Worm (Caenorhabditis elegans) whole organism, L3 larva: Measurements from ENCODE around the gene srbc-29.

Experiments
- ama-1 ChIP-seq: fragments of 150-350 bp; optimal IDR thresholded peaks from 2 replicates; lab custom pipeline; 2018
- ceh-82 ChIP-seq: fragments of 150-350 bp; optimal IDR thresholded peaks from 2 replicates; lab custom pipeline; 2014; ENCODE audit warnings: missing biosample characterization, missing genetic modification characterization
- elt-3 ChIP-seq, 3 experiments: fragments of 150-350 bp in 1 of 3; sonication (generic microtip) in 2 of 3; optimal IDR thresholded peaks; 2 replicates in 2 of 3; 4 replicates in 1 of 3; lab custom pipeline; 2014 to 2017; ENCODE audit warnings: missing biosample characterization in 3 of 3, missing genetic modification characterization in 3 of 3
- fos-1 ChIP-seq: fragments of 150-350 bp; optimal IDR thresholded peaks from 2 replicates; lab custom pipeline; 2014; ENCODE audit warnings: missing biosample characterization, missing genetic modification characterization
- nhr-25 ChIP-seq: sonication (generic microtip); optimal IDR thresholded peaks from 2 replicates; lab custom pipeline; 2017; ENCODE audit warnings: missing biosample characterization, missing genetic modification characterization
- nhr-67 ChIP-seq: fragments of 150-350 bp; optimal IDR thresholded peaks from 2 replicates; lab custom pipeline; 2014; ENCODE audit warnings: missing biosample characterization, missing genetic modification characterization
- nhr-77 ChIP-seq: fragments of 150-350 bp; optimal IDR thresholded peaks from 2 replicates; lab custom pipeline; 2014; ENCODE audit warnings: missing biosample characterization, missing genetic modification characterization
- skn-1 ChIP-seq: fragments of 150-350 bp; optimal IDR thresholded peaks from 2 replicates; lab custom pipeline; 2014; ENCODE audit warnings: missing biosample characterization, missing genetic modification characterization

- TF ChIP-seq skn-1 (tag; lab: Kevin White, UChicago) (no peak), elt-3 (tag; optimal IDR thresholded peaks at IDR 0.05; lab: Kevin White, UChicago) (no peak), fos-1 (no peak), ceh-82 (tag; lab: Kevin White, UChicago) (no peak), ama-1 (lab: Kevin White, UChicago) (no peak), nhr-67 (no peak), nhr-77 (no peak), nhr-25 (tag; lab: Kevin White, UChicago) (no peak)
Measured at ce11 chrV:3476228-3476627, 5.5 kb upstream of the srbc-29 start.
